Worm (Caenorhabditis elegans): ENCODE results near the gene F08H9.4.
A peak's percentile ranks its signal among the peaks of the same experiment; 100 is the strongest.

The F08H9.4 gene

DNA sequence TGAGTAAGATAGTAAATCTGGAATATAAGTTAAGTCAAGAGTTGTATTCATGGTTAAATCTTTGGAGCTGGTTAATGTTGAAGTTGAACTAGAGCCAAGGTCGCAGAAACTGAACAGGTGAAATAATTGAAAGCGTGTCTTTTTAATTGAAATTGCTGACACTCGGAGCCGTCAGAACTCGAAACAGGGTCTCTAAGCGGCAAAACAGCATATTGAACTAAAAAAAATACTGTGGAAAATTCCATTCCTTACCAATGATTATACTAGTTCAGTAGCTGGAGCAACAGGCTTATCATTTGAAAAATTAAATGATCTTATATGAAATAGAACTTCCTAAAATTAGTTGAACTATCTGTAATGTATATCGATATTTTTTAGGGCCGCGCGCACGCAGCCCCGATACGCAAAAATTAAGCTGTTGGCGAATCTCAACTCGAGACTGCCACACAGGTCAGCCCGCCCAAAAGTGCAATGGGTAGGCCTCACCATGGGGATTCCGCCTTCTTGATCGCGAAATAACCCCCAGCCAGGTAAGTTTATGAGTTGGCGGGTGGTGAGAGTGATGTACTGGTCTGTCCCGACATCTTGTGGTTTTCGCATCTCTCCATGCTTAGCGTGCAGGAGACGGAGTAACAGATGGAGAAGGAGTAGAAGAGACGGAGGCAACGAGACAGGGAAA is 4.1 kb upstream of the F08H9.4 start, which contains the start of gene srz-97 (continued):
- no peak for TF ChIP-seq nhr-111 (GFP tag; optimal IDR thresholded peaks at IDR 0.05)
- TF ChIP-seq lsy-2 (tag; optimal IDR thresholded peaks at IDR 0.05): no peak
- no peak for TF ChIP-seq egl-27 (tag; optimal IDR thresholded peaks at IDR 0.05)
- no peak for TF ChIP-seq ama-1 (optimal IDR thresholded peaks at IDR 0.05)
- TF ChIP-seq arid-1 (GFP tag; conservative IDR thresholded peaks at IDR 0.05): 0 out of 2 replicates have a peak, but pooled peaks have one; percentile 26
- no peak for TF ChIP-seq nhr-41 (GFP tag; IDR thresholded peaks at IDR 0.05)
- TF ChIP-seq mdt-29 (GFP tag; IDR thresholded peaks at IDR 0.05): no peak
- TF ChIP-seq mes-2 (tag; optimal IDR thresholded peaks at IDR 0.05; ENCODE audit: poor library complexity, severe bottlenecking): peak; percentile 75
- no peak for TF ChIP-seq unc-39 (tag; optimal IDR thresholded peaks at IDR 0.05)
- no peak for TF ChIP-seq ceh-28 (tag; optimal IDR thresholded peaks at IDR 0.05)
- TF ChIP-seq daf-12 (tag; optimal IDR thresholded peaks at IDR 0.05): no peak
- 0 out of 2 replicates have a peak, but pooled peaks have one; percentile 58 for TF ChIP-seq ceh-44 (GFP tag; IDR thresholded peaks at IDR 0.05)
- TF ChIP-seq lin-13 (GFP tag; optimal IDR thresholded peaks at IDR 0.05): no peak
- TF ChIP-seq attf-4 (tag; optimal IDR thresholded peaks at IDR 0.05): no peak
- no peak for TF ChIP-seq nhr-28 (tag; optimal IDR thresholded peaks at IDR 0.05)
- peak; percentile 68; the same call in 1 of the 2 replicates for TF ChIP-seq lin-1 (GFP tag; IDR thresholded peaks at IDR 0.05)
- TF ChIP-seq daf-16 (GFP tag; optimal IDR thresholded peaks at IDR 0.05): peak; percentile 49 to 67
- TF ChIP-seq daf-16 (tag; optimal IDR thresholded peaks at IDR 0.05): peak; percentile 69
- peak; percentile 77 for TF ChIP-seq hlh-11 (tag; optimal IDR thresholded peaks at IDR 0.05)
- peak; percentile 85 for TF ChIP-seq snpc-1.2 (GFP tag; IDR thresholded peaks at IDR 0.05)
- no peak for TF ChIP-seq duxl-1 (tag; optimal IDR thresholded peaks at IDR 0.05; ENCODE audit: poor library complexity)
- TF ChIP-seq egl-43 (GFP tag; IDR thresholded peaks at IDR 0.05): peak; percentile 77
- no peak for TF ChIP-seq ceh-62 (tag; optimal IDR thresholded peaks at IDR 0.05)
- TF ChIP-seq madf-5 (GFP tag; IDR thresholded peaks at IDR 0.05): no peak
- TF ChIP-seq cey-2 (tag; optimal IDR thresholded peaks at IDR 0.05; ENCODE audit: borderline replicate concordance, insufficient read depth): no peak
- TF ChIP-seq ceh-32 (tag; optimal IDR thresholded peaks at IDR 0.05; ENCODE audit: poor library complexity): no peak
- peak; percentile 35 for TF ChIP-seq rbr-2 (tag; optimal IDR thresholded peaks at IDR 0.05)
- TF ChIP-seq R02D3.7 (tag; optimal IDR thresholded peaks at IDR 0.05): no peak
- peak; percentile 86 for TF ChIP-seq T26A8.4 (GFP tag; IDR thresholded peaks at IDR 0.05)
- no peak for TF ChIP-seq mep-1 (tag; optimal IDR thresholded peaks at IDR 0.05)
- no peak for TF ChIP-seq zip-11 (GFP tag; IDR thresholded peaks at IDR 0.05)
- no peak for TF ChIP-seq pha-4 (GFP tag; IDR thresholded peaks at IDR 0.05)
- TF ChIP-seq pha-4 (tag; optimal IDR thresholded peaks at IDR 0.05): no peak

ce11 chrV:14463087-14463486 is 1.1 kb downstream of the F08H9.4 start, which contains the start of gene F08H9.3:
Gene F08H9.3 (minus strand): TSS chrV:14463338.
- TF ChIP-seq madf-5 (GFP tag; IDR thresholded peaks at IDR 0.05) (0 out of 4 replicates have a peak, but pooled peaks of 1 of the 2 experiments have one; percentile 18), dmd-6 (GFP tag; IDR thresholded peaks at IDR 0.05) (peak; percentile 43), egl-43 (GFP tag; IDR thresholded peaks at IDR 0.05) (peak; percentile 76), nhr-42 (GFP tag; IDR thresholded peaks at IDR 0.05) (0 out of 2 replicates have a peak, but pooled peaks have one; percentile 30), daf-16 (GFP tag; optimal IDR thresholded peaks at IDR 0.05) (peak in 1 of 2 experiments; percentile 60), daf-16 (tag; optimal IDR thresholded peaks at IDR 0.05) (peak; percentile 50), F10B5.3 (tag; optimal IDR thresholded peaks at IDR 0.05) (peak; percentile 28), snpc-1.2 (GFP tag; IDR thresholded peaks at IDR 0.05) (peak; percentile 73), php-3 (GFP tag; IDR thresholded peaks at IDR 0.05) (peak; percentile 58; the same call in 1 of the 2 replicates), hmg-1.1 (GFP tag; IDR thresholded peaks at IDR 0.05) (0 out of 2 replicates have a peak, but pooled peaks have one; percentile 30), Y48G9A.11 (GFP tag; IDR thresholded peaks at IDR 0.05) (peak; percentile 67), dmd-9 (GFP tag; IDR thresholded peaks at IDR 0.05) (0 out of 2 replicates have a peak, but pooled peaks have one; percentile 20), F49E8.2 (tag; optimal IDR thresholded peaks at IDR 0.05; ENCODE audit: borderline replicate concordance) (peak; percentile 63), saeg-2 (GFP tag; IDR thresholded peaks at IDR 0.05) (0 out of 2 replicates have a peak, but pooled peaks have one; percentile 13), nhr-41 (GFP tag; IDR thresholded peaks at IDR 0.05) (0 out of 2 replicates have a peak, but pooled peaks have one; percentile 37), dmd-8 (GFP tag; IDR thresholded peaks at IDR 0.05) (0 out of 2 replicates have a peak, but pooled peaks have one; percentile 38), spr-1 (tag; optimal IDR thresholded peaks at IDR 0.05) (peak; percentile 59), mes-2 (tag; optimal IDR thresholded peaks at IDR 0.05; ENCODE audit: poor library complexity, severe bottlenecking) (peak; percentile 24), dve-1 (tag; optimal IDR thresholded peaks at IDR 0.05; ENCODE audit: insufficient read depth) (peak; percentile 76), ceh-44 (GFP tag; IDR thresholded peaks at IDR 0.05) (peak; percentile 87), snpc-4 (tag; optimal IDR thresholded peaks at IDR 0.05) (peak; percentile 69), nhr-102 (tag; optimal IDR thresholded peaks at IDR 0.05) (peak; percentile 70), mdt-29 (GFP tag; IDR thresholded peaks at IDR 0.05) (0 out of 2 replicates have a peak, but pooled peaks have one; percentile 36)
